Fruit fly (Drosophila melanogaster) whole organism, pupa: ENCODE results near the gene CG46439.

ENCODE experiments used
- CG12605 ChIP-seq: fragments of 200-800 bp; sonication (Bioruptor generic); IDR thresholded peaks from 2 replicates; pipeline ENCODE4 v1.3.6; 2022; ENCODE audit warnings: missing biosample characterization, missing genetic modification characterization
- CG13204 ChIP-seq: fragments of 200-800 bp; sonication (Bioruptor generic); optimal IDR thresholded peaks from 2 replicates; lab custom pipeline; 2018; ENCODE audit warnings: missing biosample characterization, mild to moderate bottlenecking, missing genetic modification characterization, moderate library complexity
- CG14655 ChIP-seq: fragments of 200-800 bp; sonication (Bioruptor generic); optimal IDR thresholded peaks from 3 replicates; lab custom pipeline; 2017; ENCODE audit warnings: mild to moderate bottlenecking, missing biosample characterization, missing genetic modification reagents, missing genetic modification characterization
- CG15710 ChIP-seq: fragments of 200-800 bp; sonication (Bioruptor generic); optimal IDR thresholded peaks from 2 replicates; lab custom pipeline; 2018; ENCODE audit warnings: missing biosample characterization, mild to moderate bottlenecking, missing genetic modification characterization, moderate library complexity
- CG17806 ChIP-seq: fragments of 200-800 bp; sonication (Bioruptor generic); optimal IDR thresholded peaks from 2 replicates; lab custom pipeline; 2018; ENCODE audit warnings: missing biosample characterization, mild to moderate bottlenecking, missing genetic modification characterization, moderate library complexity
- CG32121 ChIP-seq: fragments of 200-800 bp; sonication (Bioruptor generic); IDR thresholded peaks from 2 replicates; pipeline ENCODE4 v1.3.6; 2022; ENCODE audit warnings: missing biosample characterization, missing genetic modification characterization
- CG34367 ChIP-seq: fragments of 200-800 bp; sonication (Bioruptor generic); optimal IDR thresholded peaks from 2 replicates; lab custom pipeline; 2018; ENCODE audit warnings: missing biosample characterization, mild to moderate bottlenecking, missing genetic modification characterization
- EcR ChIP-seq: fragments of 200-800 bp; sonication (Bioruptor generic); optimal IDR thresholded peaks from 3 replicates; lab custom pipeline; 2019; ENCODE audit warnings: missing biosample characterization, missing genetic modification characterization, mild to moderate bottlenecking, moderate library complexity, missing genetic modification reagents
- Ets98B ChIP-seq: fragments of 200-800 bp; sonication (Bioruptor generic); IDR thresholded peaks from 2 replicates; pipeline ENCODE4 v1.3.6; 2022; ENCODE audit warnings: missing biosample characterization, missing genetic modification characterization
- Pif1A ChIP-seq: fragments of 200-800 bp; sonication (Bioruptor generic); optimal IDR thresholded peaks from 3 replicates; lab custom pipeline; 2016; ENCODE audit warnings: missing biosample characterization, missing genetic modification characterization
- Pif1B ChIP-seq: fragments of 200-800 bp; sonication (Bioruptor generic); optimal IDR thresholded peaks from 3 replicates; lab custom pipeline; 2016; ENCODE audit warnings: missing biosample characterization, missing genetic modification characterization
- fd96Ca ChIP-seq: fragments of 200-800 bp; sonication (Bioruptor generic); IDR thresholded peaks from 3 replicates; pipeline ENCODE4 v1.3.6; 2022; ENCODE audit warnings: missing biosample characterization, missing genetic modification characterization
- gl ChIP-seq: fragments of 200-800 bp; sonication (Bioruptor generic); optimal IDR thresholded peaks from 2 replicates; lab custom pipeline; 2018; ENCODE audit warnings: missing biosample characterization, mild to moderate bottlenecking, missing genetic modification characterization

DNA sequence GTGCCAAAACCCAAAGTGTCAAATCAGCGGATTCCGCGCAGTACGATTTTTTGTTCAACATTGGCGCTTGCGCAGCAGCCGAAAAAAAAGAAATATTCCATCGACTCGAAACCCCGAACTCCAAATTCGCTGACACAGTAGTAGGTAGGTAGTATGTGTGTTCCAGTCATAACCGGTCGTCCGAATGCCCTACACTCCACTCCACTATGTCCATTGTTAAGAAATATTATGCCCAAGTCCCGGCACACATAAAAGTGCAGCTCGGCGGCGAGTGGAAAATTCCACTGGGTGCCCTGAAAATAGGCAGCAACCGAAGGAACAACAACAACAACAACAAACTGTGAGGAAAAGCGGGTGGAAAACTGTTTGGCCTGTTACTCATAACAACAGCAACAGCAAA is 51.0 kb downstream of the CG46439 start:
- no peak for TF ChIP-seq CG34367 (tag; lab: Kevin White, UChicago)
- TF ChIP-seq EcR: no peak
- no peak for TF ChIP-seq CG17806
- no peak for TF ChIP-seq Pif1B (GFP tag; lab: Kevin White, UChicago)
- no peak for TF ChIP-seq CG15710 (tag; lab: Kevin White, UChicago)
- TF ChIP-seq CG14655 (GFP tag; lab: Kevin White, UChicago): no peak
- TF ChIP-seq gl: no peak
- no peak for TF ChIP-seq Pif1A
- TF ChIP-seq CG13204: no peak
- TF ChIP-seq CG32121 (GFP tag; lab: Robert Waterston, UW): no peak
- TF ChIP-seq fd96Ca (GFP tag; lab: Robert Waterston, UW): no peak
- TF ChIP-seq CG12605: no peak
- TF ChIP-seq Ets98B: no peak
